Fruit fly (Drosophila melanogaster) whole organism, wandering third instar larva: ENCODE measurements around the gene Ptp4E.

Experiments used
- CG9705 ChIP-seq: fragments of 200-800 bp; sonication (Bioruptor generic); optimal IDR thresholded peaks from 2 replicates; lab custom pipeline; 2018; ENCODE audit warnings: missing biosample characterization, mild to moderate bottlenecking, missing genetic modification characterization
- br ChIP-seq: fragments of 200-800 bp; sonication (Bioruptor generic); optimal IDR thresholded peaks from 2 replicates; lab custom pipeline; 2016; ENCODE audit warnings: missing biosample characterization, missing genetic modification characterization
- brk ChIP-seq: fragments of 200-800 bp; sonication (Bioruptor generic); optimal IDR thresholded peaks from 2 replicates; lab custom pipeline; 2016; ENCODE audit warnings: missing biosample characterization, mild to moderate bottlenecking, missing genetic modification characterization
- foxo ChIP-seq, 2 experiments: fragments of 200-800 bp; sonication (Bioruptor generic); optimal IDR thresholded peaks; 2 replicates in 1 of 2; 3 replicates in 1 of 2; lab custom pipeline; 2016 to 2017; ENCODE audit warnings: missing biosample characterization in 2 of 2, missing genetic modification characterization in 2 of 2
- h ChIP-seq: fragments of 200-800 bp; sonication (Bioruptor generic); optimal IDR thresholded peaks from 3 replicates; lab custom pipeline; 2016; ENCODE audit warnings: missing biosample characterization, mild to moderate bottlenecking, missing genetic modification characterization
- pan ChIP-seq: fragments of >200 bp; optimal IDR thresholded peaks from 2 replicates; lab custom pipeline; 2017
- usp ChIP-seq: fragments of >200 bp; optimal IDR thresholded peaks from 2 replicates; lab custom pipeline; 2017; ENCODE audit warnings: missing biosample characterization, missing genetic modification characterization

dm6 chrX:4911765-4912245 lies 27.1 kb upstream of the Ptp4E start:
- TF ChIP-seq usp (GFP tag; lab: Kevin White, UChicago) (no peak), foxo (GFP tag; optimal IDR thresholded peaks at IDR 0.05; lab: Kevin White, UChicago) (peak in 1 of 2 experiments; percentile 50), h (GFP tag; lab: Kevin White, UChicago) (peak; percentile 65), pan (no peak), br (peak; percentile 47), brk (GFP tag; lab: Kevin White, UChicago) (no peak), CG9705 (no peak)
